Worm (Caenorhabditis elegans): Measurements from ENCODE around the gene cpg-2.

- TF ChIP-seq blmp-1 (tag; optimal IDR thresholded peaks at IDR 0.05) (no peak), hlh-1 (tag; optimal IDR thresholded peaks at IDR 0.05) (no peak), elt-3 (tag; optimal IDR thresholded peaks at IDR 0.05) (no peak), tbx-8 (GFP tag; optimal IDR thresholded peaks at IDR 0.05) (no peak), nhr-76 (tag; optimal IDR thresholded peaks at IDR 0.05) (no peak), snpc-4 (tag; optimal IDR thresholded peaks at IDR 0.05) (no peak), nhr-28 (tag; optimal IDR thresholded peaks at IDR 0.05) (no peak)
Measured at ce11 chrIII:7120477-7120876, 16.7 kb upstream of the cpg-2 start.

Measured in whole organism, mixed stage, embryonic.